Fruit fly (Drosophila melanogaster) whole organism, embryonic: Measurements from ENCODE around the gene CG14082.
A peak's percentile ranks its signal among the peaks of the same experiment; 100 is the strongest.

Experiments used
- Atf3 ChIP-seq: fragments of 200-800 bp; sonication (Bioruptor generic); optimal IDR thresholded peaks from 3 replicates; lab custom pipeline; 2016; ENCODE audit warnings: missing biosample characterization, missing genetic modification characterization
- Atf6 ChIP-seq: fragments of 200-800 bp; sonication (Bioruptor generic); IDR thresholded peaks from 2 replicates; pipeline ENCODE4 v1.3.6; 2022; ENCODE audit warnings: missing biosample characterization, missing genetic modification characterization
- CG10565 ChIP-seq: fragments of 200-800 bp; sonication (Bioruptor generic); optimal IDR thresholded peaks from 3 replicates; lab custom pipeline; 2016; ENCODE audit warnings: missing biosample characterization, mild to moderate bottlenecking, missing genetic modification characterization
- CG11695 ChIP-seq: fragments of 200-800 bp; sonication (Bioruptor generic); IDR thresholded peaks from 3 replicates; pipeline ENCODE4 v1.3.6; 2022; ENCODE audit warnings: missing biosample characterization, missing genetic modification characterization
- CG11696 ChIP-seq: fragments of 200-800 bp; sonication (Bioruptor generic); IDR thresholded peaks from 2 replicates; pipeline ENCODE4 v1.3.6; 2022; ENCODE audit warnings: missing biosample characterization, missing genetic modification characterization
- CG12071 ChIP-seq: fragments of 200-800 bp; sonication (Bioruptor generic); optimal IDR thresholded peaks from 3 replicates; lab custom pipeline; 2018; ENCODE audit warnings: missing biosample characterization, mild to moderate bottlenecking, missing genetic modification characterization
- CG13775 ChIP-seq: fragments of 200-800 bp; sonication (Bioruptor generic); optimal IDR thresholded peaks from 3 replicates; lab custom pipeline; 2017; ENCODE audit warnings: missing biosample characterization, mild to moderate bottlenecking, missing genetic modification characterization
- CG17829 ChIP-seq: fragments of 200-800 bp; optimal IDR thresholded peaks from 2 replicates; lab custom pipeline; 2019; ENCODE audit warnings: missing biosample characterization, mild to moderate bottlenecking, missing genetic modification characterization, moderate library complexity
- CG33213 ChIP-seq: fragments of 200-800 bp; sonication (Bioruptor generic); optimal IDR thresholded peaks from 3 replicates; lab custom pipeline; 2016; ENCODE audit warnings: missing biosample characterization, missing genetic modification characterization
- CG3726 ChIP-seq: fragments of 200-800 bp; sonication (Bioruptor generic); IDR thresholded peaks from 3 replicates; pipeline ENCODE4, ENCODE4 v1.3.6; 2022; ENCODE audit warnings: missing biosample characterization, missing genetic modification characterization
- CG6175 ChIP-seq: fragments of 200-800 bp; sonication (Bioruptor generic); IDR thresholded peaks from 3 replicates; pipeline ENCODE4 v1.3.6; 2022; ENCODE audit warnings: missing biosample characterization, missing genetic modification characterization
- CG6654 ChIP-seq: fragments of 200-800 bp; sonication (Bioruptor generic); optimal IDR thresholded peaks from 2 replicates; lab custom pipeline; 2017; ENCODE audit warnings: missing biosample characterization, mild to moderate bottlenecking, missing genetic modification characterization
- CG7271 ChIP-seq: fragments of 200-800 bp; sonication (Bioruptor generic); optimal IDR thresholded peaks from 2 replicates; lab custom pipeline; 2018; ENCODE audit warnings: missing biosample characterization, mild to moderate bottlenecking, missing genetic modification characterization, moderate library complexity
- CG8388 ChIP-seq: fragments of 200-800 bp; sonication (Bioruptor generic); optimal IDR thresholded peaks from 2 replicates; lab custom pipeline; 2019; ENCODE audit warnings: missing biosample characterization, mild to moderate bottlenecking, missing genetic modification characterization, moderate library complexity
- CG9215 ChIP-seq: fragments of 200-800 bp; sonication (Bioruptor generic); IDR thresholded peaks from 2 replicates; pipeline ENCODE4 v1.3.6; 2022; ENCODE audit warnings: missing biosample characterization, missing genetic modification characterization
- CG9817 ChIP-seq: fragments of 200-800 bp; sonication (Bioruptor generic); optimal IDR thresholded peaks from 2 replicates; lab custom pipeline; 2018; ENCODE audit warnings: missing biosample characterization, mild to moderate bottlenecking, missing genetic modification characterization, moderate library complexity
- Camta ChIP-seq: fragments of 200-800 bp; sonication (Bioruptor generic); optimal IDR thresholded peaks from 2 replicates; lab custom pipeline; 2016; ENCODE audit warnings: missing biosample characterization, missing genetic modification characterization
- D19A ChIP-seq: fragments of 200-800 bp; optimal IDR thresholded peaks from 3 replicates; lab custom pipeline; 2019; ENCODE audit warnings: missing biosample characterization, mild to moderate bottlenecking, missing genetic modification characterization, moderate library complexity
- Dip3 ChIP-seq: fragments of 200-800 bp; sonication (Bioruptor generic); optimal IDR thresholded peaks from 3 replicates; lab custom pipeline; 2016; ENCODE audit warnings: missing biosample characterization, missing genetic modification characterization
- E2f1 ChIP-seq: fragments of 200-800 bp; sonication (Bioruptor generic); IDR thresholded peaks from 2 replicates; pipeline ENCODE4 v1.3.6; 2022; ENCODE audit warnings: missing biosample characterization, missing genetic modification characterization
- Elba2 ChIP-seq: fragments of 200-800 bp; sonication (Bioruptor generic); optimal IDR thresholded peaks from 3 replicates; lab custom pipeline; 2016; ENCODE audit warnings: missing biosample characterization, missing genetic modification characterization
- HLH3B ChIP-seq: fragments of 200-800 bp; sonication (Bioruptor generic); IDR thresholded peaks from 2 replicates; pipeline ENCODE4 v1.3.6; 2022; ENCODE audit warnings: missing biosample characterization, missing genetic modification characterization
- Hand ChIP-seq: fragments of 200-800 bp; sonication (Bioruptor generic); optimal IDR thresholded peaks from 2 replicates; lab custom pipeline; 2017; ENCODE audit warnings: mild to moderate bottlenecking, missing biosample characterization, missing genetic modification reagents, missing genetic modification characterization
- Lim3 ChIP-seq: fragments of 200-800 bp; sonication (Bioruptor generic); IDR thresholded peaks from 2 replicates; pipeline ENCODE4 v1.3.6; 2022; ENCODE audit warnings: missing biosample characterization, missing genetic modification characterization
- Meics ChIP-seq: fragments of 200-800 bp; sonication (Bioruptor generic); optimal IDR thresholded peaks from 2 replicates; lab custom pipeline; 2017; ENCODE audit warnings: missing biosample characterization, mild to moderate bottlenecking, missing genetic modification characterization
- Rx ChIP-seq: fragments of 200-800 bp; sonication (Bioruptor generic); IDR thresholded peaks from 2 replicates; pipeline ENCODE4 v1.3.6; 2022; ENCODE audit warnings: missing biosample characterization, missing genetic modification characterization
- Usf ChIP-seq: fragments of 200-800 bp; sonication (Bioruptor generic); optimal IDR thresholded peaks from 2 replicates; lab custom pipeline; 2017; ENCODE audit warnings: missing genotype, missing biosample characterization, missing genetic modification characterization
- al ChIP-seq: fragments of 200-800 bp; sonication (Bioruptor generic); IDR thresholded peaks from 2 replicates; pipeline ENCODE4 v1.3.6; 2022; ENCODE audit warnings: missing biosample characterization, missing genetic modification characterization
- ara ChIP-seq: fragments of 200-800 bp; sonication (Bioruptor generic); IDR thresholded peaks from 2 replicates; pipeline ENCODE4 v1.3.6; 2022; ENCODE audit warnings: missing biosample characterization, missing genetic modification characterization
- bab2 ChIP-seq: fragments of 200-800 bp; sonication (Bioruptor generic); optimal IDR thresholded peaks from 2 replicates; lab custom pipeline; 2016; ENCODE audit warnings: missing biosample characterization, missing genetic modification characterization
- bbx ChIP-seq: fragments of 200-800 bp; sonication (Bioruptor generic); IDR thresholded peaks from 2 replicates; pipeline ENCODE4 v1.3.6; 2022; ENCODE audit warnings: missing biosample characterization, missing genetic modification characterization; ENCODE audit not compliant: partially characterized antibody
- dimm ChIP-seq: fragments of 200-800 bp; sonication (Bioruptor generic); IDR thresholded peaks from 2 replicates; pipeline ENCODE4 v1.3.6; 2022; ENCODE audit warnings: missing biosample characterization, missing genetic modification characterization
- fru ChIP-seq: fragments of >200 bp; optimal IDR thresholded peaks from 2 replicates; lab custom pipeline; 2017
- fu2 ChIP-seq: fragments of 200-800 bp; sonication (Bioruptor generic); optimal IDR thresholded peaks from 2 replicates; lab custom pipeline; 2016; ENCODE audit warnings: missing biosample characterization, missing genetic modification characterization
- gsb-n ChIP-seq: fragments of 200-800 bp; sonication (Bioruptor generic); optimal IDR thresholded peaks from 3 replicates; lab custom pipeline; 2018; ENCODE audit warnings: missing biosample characterization, mild to moderate bottlenecking, missing genetic modification characterization
- gt ChIP-seq: fragments of 200-800 bp; sonication (Bioruptor generic); IDR thresholded peaks from 2 replicates; pipeline ENCODE4 v1.3.6; 2022; ENCODE audit warnings: missing biosample characterization, missing genetic modification characterization
- her ChIP-seq: fragments of 200-800 bp; sonication (Bioruptor generic); optimal IDR thresholded peaks from 2 replicates; lab custom pipeline; 2016; ENCODE audit warnings: missing biosample characterization, missing genetic modification characterization
- hkb ChIP-seq, 2 experiments: fragments of 200-800 bp in 1 of 2; fragments of >200 bp in 1 of 2; sonication (Bioruptor generic) in 1 of 2; IDR thresholded peaks in 1 of 2; optimal IDR thresholded peaks in 1 of 2; 2 replicates each; pipeline versions ENCODE4 v1.3.6 to Lab custom; 2017 to 2022; ENCODE audit warnings: missing biosample characterization in 1 of 2, missing genetic modification characterization in 1 of 2
- kni ChIP-seq: fragments of 200-800 bp; sonication (Bioruptor generic); optimal IDR thresholded peaks from 3 replicates; lab custom pipeline; 2017; ENCODE audit warnings: mild to moderate bottlenecking, missing biosample characterization, missing genetic modification reagents, missing genetic modification characterization
- mirr ChIP-seq: fragments of 200-800 bp; sonication (Bioruptor generic); optimal IDR thresholded peaks from 3 replicates; lab custom pipeline; 2018; ENCODE audit warnings: missing biosample characterization, mild to moderate bottlenecking, missing genetic modification characterization
- otp ChIP-seq: fragments of 200-800 bp; sonication (Bioruptor generic); IDR thresholded peaks from 3 replicates; pipeline ENCODE4, ENCODE4 v1.3.6; 2022; ENCODE audit warnings: missing biosample characterization, missing genetic modification characterization
- pan ChIP-seq, 4 experiments: fragments of >200 bp in 3 of 4; fragments of 200-800 bp in 1 of 4; sonication (Bioruptor generic) in 1 of 4; optimal IDR thresholded peaks in 3 of 4; IDR thresholded peaks in 1 of 4; 2 replicates each; pipeline versions ENCODE4 v1.3.6 to Lab custom; 2017 to 2022; ENCODE audit warnings: missing biosample characterization in 2 of 4, missing genetic modification characterization in 2 of 4, mixed read lengths in 1 of 4
- peb ChIP-seq: fragments of 200-800 bp; sonication (Bioruptor generic); IDR thresholded peaks from 2 replicates; pipeline ENCODE4 v1.3.6; 2022; ENCODE audit warnings: missing biosample characterization, missing genetic modification characterization
- repo ChIP-seq: fragments of 200-800 bp; sonication (Bioruptor generic); optimal IDR thresholded peaks from 2 replicates; lab custom pipeline; 2016; ENCODE audit warnings: missing biosample characterization, missing genetic modification characterization
- salm ChIP-seq: fragments of 200-800 bp; sonication (Bioruptor generic); optimal IDR thresholded peaks from 2 replicates; lab custom pipeline; 2018; ENCODE audit warnings: missing biosample characterization, mild to moderate bottlenecking, missing genetic modification characterization
- sc ChIP-seq, 3 experiments: fragments of >200 bp in 2 of 3; fragments of 200-800 bp in 1 of 3; sonication (Bioruptor generic) in 1 of 3; optimal IDR thresholded peaks; 2 replicates in 2 of 3; 3 replicates in 1 of 3; lab custom pipeline; 2017; ENCODE audit warnings: mild to moderate bottlenecking in 1 of 3, missing biosample characterization in 1 of 3, missing genetic modification characterization in 1 of 3, missing genetic modification reagents in 1 of 3
- schlank ChIP-seq: fragments of 200-800 bp; sonication (Bioruptor generic); optimal IDR thresholded peaks from 2 replicates; lab custom pipeline; 2018; ENCODE audit warnings: missing biosample characterization, mild to moderate bottlenecking, missing genetic modification characterization
- slbo ChIP-seq: fragments of 200-800 bp; sonication (Bioruptor generic); IDR thresholded peaks from 2 replicates; pipeline ENCODE4 v1.3.6; 2022; ENCODE audit warnings: missing biosample characterization, missing genetic modification characterization
- sqz ChIP-seq: fragments of 200-800 bp; sonication (Bioruptor generic); optimal IDR thresholded peaks from 3 replicates; lab custom pipeline; 2018; ENCODE audit warnings: missing biosample characterization, mild to moderate bottlenecking, missing genetic modification characterization
- sr ChIP-seq: fragments of 200-800 bp; sonication (Bioruptor generic); IDR thresholded peaks from 3 replicates; pipeline ENCODE4 v1.3.6; 2022; ENCODE audit warnings: missing biosample characterization, missing genetic modification characterization
- trh ChIP-seq: fragments of 200-800 bp; sonication (Bioruptor generic); optimal IDR thresholded peaks from 2 replicates; lab custom pipeline; 2016; ENCODE audit warnings: missing biosample characterization, missing genetic modification characterization
- twi ChIP-seq: fragments of 200-800 bp; optimal IDR thresholded peaks from 2 replicates; lab custom pipeline; 2019; ENCODE audit warnings: missing biosample characterization, mild to moderate bottlenecking, missing genetic modification characterization, moderate library complexity

CG14082 gene

DNA sequence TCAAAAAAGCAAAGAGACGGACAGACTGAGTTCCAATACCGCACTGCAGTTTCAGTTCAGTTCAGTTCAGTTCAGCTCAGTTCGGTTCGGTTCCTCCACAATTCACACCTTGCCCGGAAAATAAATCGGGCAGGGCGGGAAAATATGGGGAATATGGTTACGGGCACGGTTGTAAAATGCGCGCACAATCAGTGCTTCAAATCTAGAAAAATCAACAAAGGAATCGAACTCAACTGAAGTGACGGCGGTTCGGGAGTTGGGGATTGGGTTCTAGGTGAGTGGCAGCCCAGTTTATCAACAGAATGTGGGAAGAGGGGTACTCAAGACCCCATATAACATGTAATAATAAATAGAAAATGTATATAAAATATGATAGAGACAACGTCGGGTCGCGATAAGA lies 42.3 kb upstream of the CG14082 start (continued):
- TF ChIP-seq Dip3 (GFP tag; lab: Kevin White, UChicago) (no peak), repo (no peak), dimm (GFP tag; lab: Robert Waterston, UW) (no peak), HLH3B (GFP tag; lab: Robert Waterston, UW) (no peak), sqz (GFP tag; lab: Kevin White, UChicago) (peak; percentile 11), Elba2 (GFP tag; lab: Kevin White, UChicago) (no peak), CG9215 (no peak), Usf (GFP tag; lab: Kevin White, UChicago) (no peak), trh (no peak), sr (no peak), mirr (no peak), CG10565 (no peak), pan (optimal IDR thresholded peaks at IDR 0.05; lab: Kevin White, UChicago) (no peak), pan (GFP tag; optimal IDR thresholded peaks at IDR 0.05 in 1 of 2, IDR thresholded peaks at IDR 0.05 in 1 of 2) (no peak), CG9817 (no peak), CG3726 (no peak), Atf6 (GFP tag; lab: Robert Waterston, UW) (no peak), CG8388 (no peak), hkb (optimal IDR thresholded peaks at IDR 0.05; lab: Kevin White, UChicago) (no peak), hkb (GFP tag; IDR thresholded peaks at IDR 0.05; lab: Robert Waterston, UW) (no peak), CG11695 (GFP tag; lab: Robert Waterston, UW) (no peak), Lim3 (GFP tag; lab: Robert Waterston, UW) (no peak), ara (no peak), twi (peak; percentile 48), otp (GFP tag; lab: Robert Waterston, UW) (0 out of 3 replicates have a peak, but pooled peaks have one; percentile 28), CG13775 (GFP tag; lab: Kevin White, UChicago) (no peak), schlank (no peak), bbx (GFP tag; lab: Robert Waterston, UW) (no peak), CG6175 (no peak), CG11696 (no peak), CG33213 (GFP tag; lab: Kevin White, UChicago) (no peak), fu2 (GFP tag; lab: Kevin White, UChicago) (no peak), peb (GFP tag; lab: Robert Waterston, UW) (no peak), kni (GFP tag; lab: Kevin White, UChicago) (peak; percentile 76), slbo (GFP tag; lab: Robert Waterston, UW) (no peak), bab2 (GFP tag; lab: Kevin White, UChicago) (no peak), gt (GFP tag; lab: Robert Waterston, UW) (no peak), CG6654 (GFP tag; lab: Kevin White, UChicago) (no peak), Meics (GFP tag; lab: Kevin White, UChicago) (no peak), al (GFP tag; lab: Robert Waterston, UW) (no peak), CG7271 (no peak), E2f1 (GFP tag; lab: Robert Waterston, UW) (no peak), her (GFP tag; lab: Kevin White, UChicago) (no peak), D19A (tag; lab: Kevin White, UChicago) (no peak), Hand (no peak), Atf3 (GFP tag; lab: Kevin White, UChicago) (no peak), fru (no peak), salm (tag; lab: Kevin White, UChicago) (peak; percentile 23), CG12071 (no peak), Camta (GFP tag; lab: Kevin White, UChicago) (no peak), gsb-n (peak; percentile 30), Rx (GFP tag; lab: Robert Waterston, UW) (no peak), CG17829 (tag; lab: Kevin White, UChicago) (no peak), sc (optimal IDR thresholded peaks at IDR 0.05; lab: Kevin White, UChicago) (no peak), sc (GFP tag; optimal IDR thresholded peaks at IDR 0.05; lab: Kevin White, UChicago) (peak; percentile 10)
